Worm (Caenorhabditis elegans): ENCODE results near the gene Y62H9A.13.

Y62H9A.13 gene

ce11 chrX:11909168-11909567, 7.6 kb upstream of the Y62H9A.13 start:
- TF ChIP-seq unc-62 (GFP tag; optimal IDR thresholded peaks at IDR 0.05): no peak

ce11 chrX:11910046-11910445, 6.8 kb upstream of the Y62H9A.13 start, which contains the start of gene Y62H9A.15:
Y62H9A.15 (minus strand) TSS chrX:11910145.
- TF ChIP-seq unc-62 (GFP tag; optimal IDR thresholded peaks at IDR 0.05): no peak

ce11 chrX:11913824-11914223, 3.0 kb upstream of the Y62H9A.13 start, which contains the start of gene Y62H9A.12:
Y62H9A.12 (plus strand) TSS chrX:11914124.
- no peak for TF ChIP-seq unc-62 (GFP tag; optimal IDR thresholded peaks at IDR 0.05)

- TF ChIP-seq unc-62 (GFP tag; optimal IDR thresholded peaks at IDR 0.05): no peak
These were observed 1.2 kb downstream of the Y62H9A.13 start, which contains the start of gene Y62H9A.16 for ce11 chrX:11917994-11918393. Y62H9A.16 (plus strand) TSS chrX:11918294.

ce11 chrX:11920723-11921283, 4.0 kb downstream of the Y62H9A.13 start, which contains the start of gene Y62H9A.14:
Y62H9A.14 (plus strand) TSS chrX:11921233.
- TF ChIP-seq unc-62 (GFP tag; optimal IDR thresholded peaks at IDR 0.05): no peak

- TF ChIP-seq unc-62 (GFP tag; optimal IDR thresholded peaks at IDR 0.05): no peak
These were observed 7.4 kb downstream of the Y62H9A.13 start, which contains the start of gene F55G7.1 for ce11 chrX:11924158-11924557. F55G7.1 (plus strand) TSS chrX:11924433.

- no peak for TF ChIP-seq unc-62 (GFP tag; optimal IDR thresholded peaks at IDR 0.05)
These were observed 8.4 kb downstream of the Y62H9A.13 start for ce11 chrX:11925243-11925642.

ce11 chrX:11927585-11927984, 10.8 kb downstream of the Y62H9A.13 start, which contains the start of gene F55G7.4:
F55G7.4 (plus strand) TSS chrX:11927885.
- TF ChIP-seq unc-62 (GFP tag; optimal IDR thresholded peaks at IDR 0.05): no peak

ce11 chrX:11931559-11931958, 14.8 kb downstream of the Y62H9A.13 start, which contains the start of gene dot-1.4:
dot-1.4 (minus strand) TSS chrX:11931659.
- TF ChIP-seq unc-62 (GFP tag; optimal IDR thresholded peaks at IDR 0.05): no peak

ce11 chrX:11933547-11933946, 16.7 kb downstream of the Y62H9A.13 start:
- TF ChIP-seq unc-62 (GFP tag; optimal IDR thresholded peaks at IDR 0.05): no peak

ce11 chrX:11934933-11935332, 18.1 kb downstream of the Y62H9A.13 start:
- TF ChIP-seq unc-62 (GFP tag; optimal IDR thresholded peaks at IDR 0.05): no peak

- TF ChIP-seq unc-62 (GFP tag; optimal IDR thresholded peaks at IDR 0.05): peak; percentile 32
These were observed 20.6 kb downstream of the Y62H9A.13 start for ce11 chrX:11937343-11937935.

ce11 chrX:11938826-11939225, 22.0 kb downstream of the Y62H9A.13 start, which contains the start of gene F55G7.5:
F55G7.5 (minus strand) TSS chrX:11938926.
- TF ChIP-seq unc-62 (GFP tag; optimal IDR thresholded peaks at IDR 0.05): no peak

- no peak for TF ChIP-seq unc-62 (GFP tag; optimal IDR thresholded peaks at IDR 0.05)
These were observed 25.1 kb downstream of the Y62H9A.13 start, which contains the start of gene F55G7.3 for ce11 chrX:11941951-11942350. F55G7.3 (minus strand) TSS chrX:11942051.

- no peak for TF ChIP-seq unc-62 (GFP tag; optimal IDR thresholded peaks at IDR 0.05)
These were observed 30.1 kb downstream of the Y62H9A.13 start, which contains the start of gene nfya-1 for ce11 chrX:11946788-11947463. nfya-1 (minus strand) TSS chrX:11946838.

- TF ChIP-seq unc-62 (GFP tag; optimal IDR thresholded peaks at IDR 0.05): no peak
These were observed 31.5 kb downstream of the Y62H9A.13 start, which contains the start of gene lsd-1 for ce11 chrX:11948184-11948894. lsd-1 (plus strand) TSS chrX:11948844.
